Worm (Caenorhabditis elegans): ENCODE data around the gene sfxn-5.

sfxn-5 gene

ce11 chrII:8124867-8125266, 20.0 kb upstream of the sfxn-5 start, which contains the start of gene ire-1 (continued):
- TF ChIP-seq blmp-1 (tag; optimal IDR thresholded peaks at IDR 0.05; ENCODE audit: insufficient read depth): peak; percentile 9
- peak; percentile 64 for TF ChIP-seq fos-1 (tag; optimal IDR thresholded peaks at IDR 0.05)
- TF ChIP-seq unc-55 (GFP tag; optimal IDR thresholded peaks at IDR 0.05): peak; percentile 94
- TF ChIP-seq nhr-77 (tag; optimal IDR thresholded peaks at IDR 0.05): no peak
- TF ChIP-seq nhr-23 (tag; optimal IDR thresholded peaks at IDR 0.05): no peak
- TF ChIP-seq mbf-1 (tag; optimal IDR thresholded peaks at IDR 0.05): no peak
- no peak for TF ChIP-seq unc-62 (GFP tag; optimal IDR thresholded peaks at IDR 0.05)
- no peak for TF ChIP-seq Y55F3AM.14 (GFP tag; optimal IDR thresholded peaks at IDR 0.05)
- TF ChIP-seq lin-13 (GFP tag; optimal IDR thresholded peaks at IDR 0.05): peak; percentile 47
- no peak for TF ChIP-seq ceh-16 (tag; optimal IDR thresholded peaks at IDR 0.05)
- peak; percentile 49 for TF ChIP-seq sma-9 (GFP tag; optimal IDR thresholded peaks at IDR 0.05)
- no peak for TF ChIP-seq sma-9 (tag; optimal IDR thresholded peaks at IDR 0.05)
- no peak for TF ChIP-seq nhr-10 (tag; optimal IDR thresholded peaks at IDR 0.05)
- TF ChIP-seq mdl-1 (tag; optimal IDR thresholded peaks at IDR 0.05): no peak
- peak; percentile 32 for TF ChIP-seq F13H6.1 (tag; optimal IDR thresholded peaks at IDR 0.05)
- no peak for TF ChIP-seq elt-3 (tag; optimal IDR thresholded peaks at IDR 0.05)
- peak; percentile 93 to 99 for TF ChIP-seq lsy-2 (tag; optimal IDR thresholded peaks at IDR 0.05)

- TF ChIP-seq elt-1 (tag; optimal IDR thresholded peaks at IDR 0.05): no peak
- no peak for TF ChIP-seq egl-27 (tag; optimal IDR thresholded peaks at IDR 0.05)
- peak; percentile 24 for TF ChIP-seq nhr-129 (tag; optimal IDR thresholded peaks at IDR 0.05)
- no peak for TF ChIP-seq zag-1 (tag; optimal IDR thresholded peaks at IDR 0.05)
- no peak for TF ChIP-seq ztf-11 (tag; optimal IDR thresholded peaks at IDR 0.05)
- peak; percentile 50 for TF ChIP-seq sma-9 (GFP tag; optimal IDR thresholded peaks at IDR 0.05)
- TF ChIP-seq sma-9 (tag; optimal IDR thresholded peaks at IDR 0.05): no peak
- TF ChIP-seq peb-1 (tag; optimal IDR thresholded peaks at IDR 0.05): no peak
- TF ChIP-seq ztf-4 (tag; optimal IDR thresholded peaks at IDR 0.05): no peak
- peak in 1 of 2 experiments; percentile 5 for TF ChIP-seq lsy-2 (tag; optimal IDR thresholded peaks at IDR 0.05)
- TF ChIP-seq F13H6.1 (tag; optimal IDR thresholded peaks at IDR 0.05): peak; percentile 1
Measured at ce11 chrII:8117426-8117825, 12.6 kb upstream of the sfxn-5 start.

ce11 chrII:8116159-8116558, 11.3 kb upstream of the sfxn-5 start, which contains the start of gene unc-105:
unc-105 (plus strand) TSS chrII:8116459.
- no peak for TF ChIP-seq R02D3.7 (tag; optimal IDR thresholded peaks at IDR 0.05)
- no peak for TF ChIP-seq alr-1 (tag; optimal IDR thresholded peaks at IDR 0.05)
- no peak for TF ChIP-seq unc-62 (GFP tag; optimal IDR thresholded peaks at IDR 0.05)
- no peak for TF ChIP-seq C34F6.9 (tag; optimal IDR thresholded peaks at IDR 0.05)
- no peak for TF ChIP-seq dmd-4 (tag; optimal IDR thresholded peaks at IDR 0.05)
- TF ChIP-seq ama-1 (optimal IDR thresholded peaks at IDR 0.05): no peak
- no peak for TF ChIP-seq snpc-4 (tag; optimal IDR thresholded peaks at IDR 0.05)
- no peak for TF ChIP-seq lin-13 (GFP tag; optimal IDR thresholded peaks at IDR 0.05)
- TF ChIP-seq elt-1 (tag; optimal IDR thresholded peaks at IDR 0.05): no peak
- TF ChIP-seq nhr-129 (tag; optimal IDR thresholded peaks at IDR 0.05): no peak
- TF ChIP-seq nhr-25 (tag; optimal IDR thresholded peaks at IDR 0.05): no peak
- TF ChIP-seq ceh-82 (tag; optimal IDR thresholded peaks at IDR 0.05): no peak

- TF ChIP-seq lsy-2 (tag; optimal IDR thresholded peaks at IDR 0.05) (no peak), ztf-1 (GFP tag; conservative IDR thresholded peaks at IDR 0.05) (no peak), mab-5 (tag; optimal IDR thresholded peaks at IDR 0.05) (no peak), aly-2 (tag; optimal IDR thresholded peaks at IDR 0.05) (no peak), lin-39 (tag; optimal IDR thresholded peaks at IDR 0.05) (no peak), elt-1 (tag; optimal IDR thresholded peaks at IDR 0.05) (no peak), mdl-1 (tag; optimal IDR thresholded peaks at IDR 0.05) (no peak), fos-1 (tag; optimal IDR thresholded peaks at IDR 0.05) (no peak)
Measured at ce11 chrII:8112063-8112462, 7.2 kb upstream of the sfxn-5 start, which contains the start of gene lron-4. lron-4 (minus strand) TSS chrII:8112163.
